Worm (Caenorhabditis elegans) whole organism, young adult: ENCODE data around the gene T13C2.7.

ENCODE experiments used
- B0261.1 ChIP-seq: sonication (generic microtip); optimal IDR thresholded peaks from 2 replicates; lab custom pipeline; 2016; ENCODE audit warnings: mild to moderate bottlenecking, missing genetic modification characterization, moderate library complexity, missing compliant biosample characterization
- C17E4.6 ChIP-seq: fragments of 200-800 bp; sonication (Bioruptor generic); IDR thresholded peaks from 2 replicates; pipeline ENCODE4 v1.3.6; 2022; ENCODE audit warnings: missing genetic modification reagents, missing genetic modification characterization, missing compliant biosample characterization
- F10E7.11 ChIP-seq: sonication (generic microtip); optimal IDR thresholded peaks from 2 replicates; lab custom pipeline; 2017; ENCODE audit warnings: mild to moderate bottlenecking, missing genetic modification characterization, moderate library complexity, missing compliant biosample characterization
- F37B4.10 ChIP-seq: fragments of 200-800 bp; sonication (Bioruptor generic); IDR thresholded peaks from 2 replicates; pipeline ENCODE4 v1.3.6; 2022; ENCODE audit warnings: missing genetic modification characterization, missing compliant biosample characterization
- F39B2.1 ChIP-seq: fragments of 200-800 bp; sonication (Bioruptor generic); IDR thresholded peaks from 2 replicates; pipeline ENCODE4 v1.3.6; 2022; ENCODE audit warnings: missing genetic modification reagents, missing genetic modification characterization, missing compliant biosample characterization
- T26A5.8 ChIP-seq: sonication (generic microtip); optimal IDR thresholded peaks from 2 replicates; lab custom pipeline; 2016; ENCODE audit warnings: missing genetic modification characterization, missing compliant biosample characterization
- Y53G8AR.9 ChIP-seq: fragments of 200-800 bp; sonication (Bioruptor generic); conservative IDR thresholded peaks from 2 replicates; pipeline ENCODE4 v1.3.6; 2022; ENCODE audit warnings: missing genetic modification reagents, missing genetic modification characterization, missing compliant biosample characterization
- atf-7 ChIP-seq: sonication (generic microtip); optimal IDR thresholded peaks from 2 replicates; lab custom pipeline; 2017; ENCODE audit warnings: mild to moderate bottlenecking, missing genetic modification characterization, missing compliant biosample characterization
- bed-2 ChIP-seq: fragments of 200-800 bp; sonication (Bioruptor generic); IDR thresholded peaks from 2 replicates; pipeline ENCODE4 v1.3.6; 2022; ENCODE audit warnings: missing genetic modification reagents, missing genetic modification characterization, missing compliant biosample characterization
- cebp-1 ChIP-seq, 2 experiments: fragments of 200-800 bp in 1 of 2; sonication (Bioruptor generic) in 1 of 2; sonication (generic microtip) in 1 of 2; IDR thresholded peaks in 1 of 2; optimal IDR thresholded peaks in 1 of 2; 2 replicates each; pipeline versions ENCODE4 v1.3.6 to Lab custom; 2017 to 2022; ENCODE audit warnings: missing compliant biosample characterization in 2 of 2, missing genetic modification characterization in 2 of 2, mild to moderate bottlenecking in 1 of 2, missing genetic modification reagents in 1 of 2, moderate library complexity in 1 of 2
- ceh-27 ChIP-seq: fragments of 200-800 bp; sonication (Bioruptor generic); optimal IDR thresholded peaks from 2 replicates; lab custom pipeline; 2018; ENCODE audit warnings: mild to moderate bottlenecking, missing genetic modification characterization, moderate library complexity, missing compliant biosample characterization
- ceh-79 ChIP-seq: sonication (generic microtip); optimal IDR thresholded peaks from 2 replicates; lab custom pipeline; 2017; ENCODE audit warnings: mild to moderate bottlenecking, missing genetic modification characterization, missing compliant biosample characterization
- ceh-91 ChIP-seq: fragments of 200-800 bp; sonication (Bioruptor generic); IDR thresholded peaks from 2 replicates; pipeline ENCODE4 v1.3.6; 2022; ENCODE audit warnings: missing genetic modification reagents, missing genetic modification characterization, missing compliant biosample characterization
- dox-1 ChIP-seq: fragments of 200-800 bp; sonication (Bioruptor generic); IDR thresholded peaks from 2 replicates; pipeline ENCODE4 v1.3.6; 2022; ENCODE audit warnings: missing genetic modification reagents, missing genetic modification characterization, missing compliant biosample characterization
- ekl-4 ChIP-seq: fragments of 200-800 bp; sonication (Bioruptor generic); IDR thresholded peaks from 2 replicates; pipeline ENCODE4 v1.3.6; 2022; ENCODE audit warnings: missing genetic modification reagents, missing genetic modification characterization, missing compliant biosample characterization
- hlh-26 ChIP-seq: fragments of 200-800 bp; sonication (Bioruptor generic); conservative IDR thresholded peaks from 2 replicates; pipeline ENCODE4 v1.3.6; 2022; ENCODE audit warnings: missing genetic modification reagents, missing genetic modification characterization, missing compliant biosample characterization
- hmg-1.2 ChIP-seq: fragments of 200-800 bp; sonication (Bioruptor generic); IDR thresholded peaks from 2 replicates; pipeline ENCODE4 v1.3.6; 2022; ENCODE audit warnings: missing genetic modification reagents, missing genetic modification characterization, missing compliant biosample characterization
- lin-35 ChIP-seq, 3 experiments: fragments of 150-350 bp in 2 of 3; sonication (generic microtip) in 1 of 3; optimal IDR thresholded peaks; 2 replicates each; lab custom pipeline; 2014 to 2018; ENCODE audit warnings: missing biosample characterization in 3 of 3, missing genetic modification characterization in 3 of 3, missing genetic modification reagents in 3 of 3
- lin-54 ChIP-seq: fragments of 200-800 bp; sonication (Bioruptor generic); optimal IDR thresholded peaks from 2 replicates; lab custom pipeline; 2018; ENCODE audit warnings: mild to moderate bottlenecking, missing genetic modification characterization, missing compliant biosample characterization
- madf-3 ChIP-seq: fragments of 200-800 bp; sonication (Bioruptor generic); IDR thresholded peaks from 2 replicates; pipeline ENCODE4 v1.3.6; 2022; ENCODE audit warnings: missing genetic modification reagents, missing genetic modification characterization, missing compliant biosample characterization
- nhr-120 ChIP-seq: fragments of 200-800 bp; sonication (Bioruptor generic); IDR thresholded peaks from 2 replicates; pipeline ENCODE4 v1.3.6; 2022; ENCODE audit warnings: missing genetic modification characterization, missing compliant biosample characterization
- nhr-80 ChIP-seq: sonication (generic microtip); optimal IDR thresholded peaks from 2 replicates; lab custom pipeline; 2016; ENCODE audit warnings: missing genetic modification characterization, missing compliant biosample characterization
- pbrm-1 ChIP-seq: fragments of 200-800 bp; sonication (Bioruptor generic); IDR thresholded peaks from 2 replicates; pipeline ENCODE4 v1.3.6; 2022; ENCODE audit warnings: missing genetic modification reagents, missing genetic modification characterization, missing compliant biosample characterization
- rpc-1 ChIP-seq, 2 experiments: fragments of 150-350 bp in 1 of 2; sonication (generic microtip) in 1 of 2; optimal IDR thresholded peaks; 2 replicates each; lab custom pipeline; 2014 to 2018; ENCODE audit warnings: missing biosample characterization in 1 of 2, missing genetic modification characterization in 1 of 2, missing genetic modification reagents in 1 of 2, missing genotype in 1 of 2
- snpc-1.3 ChIP-seq: sonication (generic microtip); optimal IDR thresholded peaks from 2 replicates; lab custom pipeline; 2017; ENCODE audit warnings: missing genetic modification characterization, mild to moderate bottlenecking, missing compliant biosample characterization, antibody characterized with exemption, moderate library complexity, missing genotype, missing genetic modification reagents; ENCODE audit not compliant: insufficient read depth
- snpc-4 ChIP-seq, 5 experiments: fragments of 150-350 bp in 1 of 5; sonication (generic microtip) in 4 of 5; optimal IDR thresholded peaks; 2 replicates each; lab custom pipeline; 2014 to 2018; ENCODE audit warnings: missing genetic modification characterization in 5 of 5, missing biosample characterization in 3 of 5, antibody characterized with exemption in 2 of 5, mild to moderate bottlenecking in 2 of 5, missing compliant biosample characterization in 2 of 5, missing genotype in 2 of 5, moderate library complexity in 2 of 5, missing genetic modification reagents in 1 of 5
- unc-130 ChIP-seq: sonication (generic microtip); optimal IDR thresholded peaks from 2 replicates; lab custom pipeline; 2016; ENCODE audit warnings: missing genetic modification reagents, missing genetic modification characterization, missing compliant biosample characterization
- unc-62 ChIP-seq: fragments of 150-350 bp; optimal IDR thresholded peaks from 2 replicates; lab custom pipeline; 2014; ENCODE audit warnings: missing biosample characterization, missing genetic modification reagents, missing genetic modification characterization
- xnd-1 ChIP-seq: sonication (generic microtip); optimal IDR thresholded peaks from 2 replicates; lab custom pipeline; 2016; ENCODE audit warnings: missing genotype, missing genetic modification reagents, missing genetic modification characterization, missing compliant biosample characterization
- zfh-2 ChIP-seq: fragments of 200-800 bp; sonication (Bioruptor generic); conservative IDR thresholded peaks from 2 replicates; pipeline ENCODE4 v1.3.6; 2022; ENCODE audit warnings: missing genetic modification reagents, missing genetic modification characterization, missing compliant biosample characterization
- ztf-6 ChIP-seq: fragments of 200-800 bp; sonication (Bioruptor generic); IDR thresholded peaks from 2 replicates; pipeline ENCODE4 v1.3.6; 2022; ENCODE audit warnings: missing genetic modification reagents, missing genetic modification characterization, missing compliant biosample characterization

The T13C2.7 gene

DNA sequence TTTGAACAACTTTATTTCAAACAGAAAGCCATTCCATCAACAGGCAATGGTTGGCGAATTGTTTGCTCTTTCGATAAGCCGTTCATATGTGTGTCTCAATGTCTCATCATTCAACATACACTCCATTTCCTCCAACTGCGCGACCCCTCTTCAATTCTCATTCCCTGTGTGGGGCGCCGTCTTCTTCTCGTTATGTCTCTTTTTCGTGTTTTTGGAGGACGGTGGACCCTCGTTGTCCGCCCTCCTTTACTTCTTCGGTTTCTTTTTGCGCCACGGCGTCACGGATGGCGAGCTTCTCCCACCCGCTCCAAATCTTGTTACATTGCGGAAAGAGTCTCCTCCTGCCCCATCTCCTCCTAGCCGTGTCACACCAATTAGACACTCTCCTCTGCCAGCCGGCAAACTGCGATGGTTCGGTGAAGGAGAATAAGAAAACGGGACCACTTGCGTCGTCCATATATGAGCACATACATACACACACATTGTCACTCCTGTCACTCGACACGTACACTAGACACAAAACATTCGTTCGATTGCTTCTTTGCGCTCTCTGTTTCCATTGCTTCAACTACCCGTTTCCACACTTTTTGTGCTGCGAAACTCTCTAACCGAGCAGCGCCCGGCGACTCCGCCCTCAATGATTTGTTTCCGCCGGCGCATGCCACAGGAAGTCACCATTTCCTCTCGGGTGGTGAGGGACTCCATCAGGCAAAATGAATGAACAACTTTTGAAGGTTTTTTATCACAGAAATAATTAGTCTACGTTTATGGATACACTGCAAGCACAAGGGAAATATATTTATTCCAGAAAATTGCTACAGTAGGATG, 49.1 kb downstream of the T13C2.7 start:
- TF ChIP-seq F37B4.10 (GFP tag; lab: Robert Waterston, UW) = 0 out of 2 replicates have a peak, but pooled peaks have one; percentile 76
- TF ChIP-seq T26A5.8 (tag; lab: Kevin White, UChicago) = no peak
- TF ChIP-seq zfh-2 (GFP tag; lab: Robert Waterston, UW) = peak; percentile 84
- 0 out of 2 replicates have a peak, but pooled peaks have one; percentile 20 for TF ChIP-seq pbrm-1 (GFP tag; lab: Robert Waterston, UW)
- no peak for TF ChIP-seq hlh-26
- TF ChIP-seq ceh-27 = peak; percentile 40
- TF ChIP-seq bed-2 (GFP tag; lab: Robert Waterston, UW) = no peak

ce11 chrII:6829108-6829507, 49.9 kb downstream of the T13C2.7 start:
- TF ChIP-seq B0261.1 (no peak), ceh-79 (tag; lab: Kevin White, UChicago) (no peak), unc-62 (peak; percentile 79), nhr-80 (tag; lab: Kevin White, UChicago) (peak; percentile 74), snpc-4 (GFP tag; optimal IDR thresholded peaks at IDR 0.05; lab: Kevin White, UChicago) (no peak), snpc-4 (tag; optimal IDR thresholded peaks at IDR 0.05; lab: Kevin White, UChicago) (peak in 1 of 4 experiments; percentile 2), atf-7 (no peak), F39B2.1 (no peak), nhr-120 (GFP tag; lab: Robert Waterston, UW) (no peak), Y53G8AR.9 (GFP tag; lab: Robert Waterston, UW) (no peak), dox-1 (0 out of 2 replicates have a peak, but pooled peaks have one; percentile 22), ztf-6 (no peak), lin-35 (GFP tag; optimal IDR thresholded peaks at IDR 0.05; lab: Kevin White, UChicago) (no peak), ceh-27 (no peak), hlh-26 (no peak), cebp-1 (GFP tag; IDR thresholded peaks at IDR 0.05; lab: Robert Waterston, UW) (no peak), cebp-1 (tag; optimal IDR thresholded peaks at IDR 0.05; lab: Kevin White, UChicago) (peak; percentile 62), ceh-91 (GFP tag; lab: Robert Waterston, UW) (no peak), ekl-4 (GFP tag; lab: Robert Waterston, UW) (no peak), hmg-1.2 (GFP tag; lab: Robert Waterston, UW) (peak; percentile 49; the same call in 1 of the 2 replicates), C17E4.6 (GFP tag; lab: Robert Waterston, UW) (no peak), rpc-1 (optimal IDR thresholded peaks at IDR 0.05; lab: Kevin White, UChicago) (no peak), rpc-1 (tag; optimal IDR thresholded peaks at IDR 0.05; lab: Kevin White, UChicago) (no peak), snpc-1.3 (tag; lab: Kevin White, UChicago) (no peak), unc-130 (GFP tag; lab: Kevin White, UChicago) (no peak)
- TF ChIP-seq, all 124 proteins: peak for 6

- TF ChIP-seq xnd-1 (tag; lab: Kevin White, UChicago) (no peak), lin-54 (GFP tag; lab: Kevin White, UChicago) (no peak), dox-1 (0 out of 2 replicates have a peak, but pooled peaks have one; percentile 18)
Observed at ce11 chrII:6830012-6830411, 50.8 kb downstream of the T13C2.7 start.

- TF ChIP-seq F10E7.11 (no peak), madf-3 (GFP tag; lab: Robert Waterston, UW) (0 out of 2 replicates have a peak, but pooled peaks have one; percentile 10)
Observed at ce11 chrII:6830923-6831322, 51.7 kb downstream of the T13C2.7 start.
